Fruit fly (Drosophila melanogaster) whole organism, embryonic: Measurements from ENCODE around the gene CG11449.

Experiments used
- Ada2b ChIP-seq: fragments of 200-800 bp; sonication (Bioruptor generic); IDR thresholded peaks from 2 replicates; pipeline ENCODE4 v1.3.6; 2022; ENCODE audit warnings: missing biosample characterization, missing genetic modification characterization
- Asciz ChIP-seq: fragments of 200-800 bp; sonication (Bioruptor generic); optimal IDR thresholded peaks from 2 replicates; lab custom pipeline; 2017; ENCODE audit warnings: missing biosample characterization, mild to moderate bottlenecking, missing genetic modification characterization, missing genetic modification reagents
- CG11723 ChIP-seq: fragments of 200-800 bp; sonication (Bioruptor generic); optimal IDR thresholded peaks from 2 replicates; lab custom pipeline; 2017; ENCODE audit warnings: missing biosample characterization, mild to moderate bottlenecking, missing genetic modification characterization
- CG12769 ChIP-seq: fragments of 200-800 bp; sonication (Bioruptor generic); optimal IDR thresholded peaks from 2 replicates; lab custom pipeline; 2019; ENCODE audit warnings: missing biosample characterization, mild to moderate bottlenecking, missing genetic modification characterization, moderate library complexity
- CG14667 ChIP-seq: fragments of 200-800 bp; sonication (Bioruptor generic); IDR thresholded peaks from 2 replicates; pipeline ENCODE4 v1.3.6; 2022; ENCODE audit warnings: missing biosample characterization, missing genetic modification characterization
- CG15696 ChIP-seq: fragments of 200-800 bp; sonication (Bioruptor generic); optimal IDR thresholded peaks from 2 replicates; lab custom pipeline; 2019; ENCODE audit warnings: missing biosample characterization, mild to moderate bottlenecking, missing genetic modification characterization, moderate library complexity
- CG1603 ChIP-seq: fragments of 200-800 bp; sonication (Bioruptor generic); optimal IDR thresholded peaks from 2 replicates; lab custom pipeline; 2019; ENCODE audit warnings: missing biosample characterization, mild to moderate bottlenecking, missing genetic modification characterization, moderate library complexity
- CG17186 ChIP-seq: fragments of 200-800 bp; sonication (Bioruptor generic); optimal IDR thresholded peaks from 3 replicates; lab custom pipeline; 2017; ENCODE audit warnings: missing biosample characterization, missing genetic modification reagents, missing genetic modification characterization
- CG17361 ChIP-seq: fragments of 200-800 bp; sonication (Bioruptor generic); IDR thresholded peaks from 3 replicates; pipeline ENCODE4 v1.3.6; 2022; ENCODE audit warnings: missing biosample characterization, missing genetic modification characterization
- CG17385 ChIP-seq: fragments of 200-800 bp; sonication (Bioruptor generic); optimal IDR thresholded peaks from 3 replicates; lab custom pipeline; 2018; ENCODE audit warnings: missing biosample characterization, mild to moderate bottlenecking, missing genetic modification characterization
- CG18262 ChIP-seq: fragments of 200-800 bp; optimal IDR thresholded peaks from 3 replicates; lab custom pipeline; 2019; ENCODE audit warnings: missing biosample characterization, mild to moderate bottlenecking, missing genetic modification characterization, moderate library complexity
- CG2116 ChIP-seq: fragments of 200-800 bp; sonication (Bioruptor generic); optimal IDR thresholded peaks from 3 replicates; lab custom pipeline; 2018; ENCODE audit warnings: missing biosample characterization, mild to moderate bottlenecking, missing genetic modification characterization
- CG2889 ChIP-seq: fragments of 200-800 bp; sonication (Bioruptor generic); IDR thresholded peaks from 3 replicates; pipeline ENCODE4 v1.3.6; 2022; ENCODE audit warnings: missing biosample characterization, missing genetic modification characterization
- CG30020 ChIP-seq: fragments of 200-800 bp; optimal IDR thresholded peaks from 2 replicates; lab custom pipeline; 2019; ENCODE audit warnings: missing biosample characterization, mild to moderate bottlenecking, missing genetic modification characterization, moderate library complexity
- CG33213 ChIP-seq: fragments of 200-800 bp; sonication (Bioruptor generic); optimal IDR thresholded peaks from 3 replicates; lab custom pipeline; 2016; ENCODE audit warnings: missing biosample characterization, missing genetic modification characterization
- CG33557 ChIP-seq: fragments of 200-800 bp; sonication (Bioruptor generic); optimal IDR thresholded peaks from 2 replicates; lab custom pipeline; 2019; ENCODE audit warnings: missing biosample characterization, mild to moderate bottlenecking, missing genetic modification characterization, moderate library complexity
- CG34422 ChIP-seq: fragments of 200-800 bp; sonication (Bioruptor generic); IDR thresholded peaks from 3 replicates; pipeline ENCODE4 v1.3.6; 2022; ENCODE audit warnings: missing biosample characterization, missing genetic modification characterization
- CG43689 ChIP-seq: fragments of 200-800 bp; sonication (Bioruptor generic); IDR thresholded peaks from 2 replicates; pipeline ENCODE4 v1.3.6; 2022; ENCODE audit warnings: missing biosample characterization, missing genetic modification characterization
- CG5953 ChIP-seq: fragments of 200-800 bp; sonication (Bioruptor generic); IDR thresholded peaks from 2 replicates; pipeline ENCODE4 v1.3.6; 2022; ENCODE audit warnings: missing biosample characterization, missing genetic modification characterization
- CG7357 ChIP-seq: fragments of 200-800 bp; sonication (Bioruptor generic); IDR thresholded peaks from 3 replicates; pipeline ENCODE4 v1.3.6; 2022; ENCODE audit warnings: missing biosample characterization, missing genetic modification characterization
- CG8281 ChIP-seq: fragments of 200-800 bp; sonication (Bioruptor generic); optimal IDR thresholded peaks from 2 replicates; lab custom pipeline; 2018; ENCODE audit warnings: missing biosample characterization, mild to moderate bottlenecking, missing genetic modification characterization, moderate library complexity
- CoRest ChIP-seq: fragments of 200-800 bp; sonication (Bioruptor generic); optimal IDR thresholded peaks from 3 replicates; lab custom pipeline; 2018; ENCODE audit warnings: missing biosample characterization, mild to moderate bottlenecking, missing genetic modification characterization, moderate library complexity
- ERR ChIP-seq: fragments of 200-800 bp; sonication (Bioruptor generic); optimal IDR thresholded peaks from 2 replicates; lab custom pipeline; 2016; ENCODE audit warnings: missing biosample characterization, missing genetic modification characterization
- Opbp ChIP-seq: fragments of 200-800 bp; sonication (Bioruptor generic); IDR thresholded peaks from 3 replicates; pipeline ENCODE4 v1.3.6; 2022; ENCODE audit warnings: missing biosample characterization, missing genetic modification characterization; ENCODE audit not compliant: partially characterized antibody
- Pdp1 ChIP-seq, 2 experiments: fragments of 200-800 bp; sonication (Bioruptor generic); optimal IDR thresholded peaks; 3 replicates each; lab custom pipeline; 2016; ENCODE audit warnings: missing biosample characterization in 2 of 2, missing genetic modification characterization in 2 of 2, mild to moderate bottlenecking in 1 of 2, moderate library complexity in 1 of 2
- Scr ChIP-seq: fragments of 200-800 bp; sonication (Bioruptor generic); IDR thresholded peaks from 2 replicates; pipeline ENCODE4 v1.3.6; 2022; ENCODE audit warnings: missing biosample characterization, missing genetic modification characterization; ENCODE audit not compliant: partially characterized antibody
- ara ChIP-seq: fragments of 200-800 bp; sonication (Bioruptor generic); IDR thresholded peaks from 2 replicates; pipeline ENCODE4 v1.3.6; 2022; ENCODE audit warnings: missing biosample characterization, missing genetic modification characterization
- bowl ChIP-seq: fragments of 200-800 bp; sonication (Bioruptor generic); IDR thresholded peaks from 2 replicates; pipeline ENCODE4 v1.3.6; 2022; ENCODE audit warnings: missing biosample characterization, missing genetic modification characterization
- caup ChIP-seq: fragments of 200-800 bp; sonication (Bioruptor generic); optimal IDR thresholded peaks from 3 replicates; lab custom pipeline; 2017; ENCODE audit warnings: missing biosample characterization, mild to moderate bottlenecking, missing genetic modification characterization, moderate library complexity; ENCODE audit not compliant: severe bottlenecking
- en ChIP-seq: fragments of 200-800 bp; sonication (Bioruptor generic); optimal IDR thresholded peaks from 2 replicates; lab custom pipeline; 2016; ENCODE audit warnings: missing biosample characterization, missing genetic modification characterization
- exex ChIP-seq: fragments of 200-800 bp; sonication (Bioruptor generic); optimal IDR thresholded peaks from 4 replicates; lab custom pipeline; 2018; ENCODE audit warnings: missing biosample characterization, mild to moderate bottlenecking, missing genetic modification characterization, moderate library complexity
- gem ChIP-seq: fragments of 200-800 bp; sonication (Bioruptor generic); optimal IDR thresholded peaks from 2 replicates; lab custom pipeline; 2019; ENCODE audit warnings: missing biosample characterization, mild to moderate bottlenecking, missing genetic modification characterization, moderate library complexity
- gsb ChIP-seq: fragments of 200-800 bp; sonication (Bioruptor generic); IDR thresholded peaks from 2 replicates; pipeline ENCODE4 v1.3.6; 2022; ENCODE audit warnings: missing biosample characterization, missing genetic modification characterization
- hb ChIP-seq: fragments of 200-800 bp; sonication (Bioruptor generic); IDR thresholded peaks from 3 replicates; pipeline ENCODE4 v1.3.6; 2022; ENCODE audit warnings: missing biosample characterization, missing genetic modification characterization; ENCODE audit not compliant: partially characterized antibody
- lab ChIP-seq: fragments of 200-800 bp; sonication (Bioruptor generic); optimal IDR thresholded peaks from 3 replicates; lab custom pipeline; 2017; ENCODE audit warnings: missing biosample characterization, missing genetic modification characterization, mild to moderate bottlenecking, moderate library complexity, missing genetic modification reagents
- luna ChIP-seq: fragments of 200-800 bp; sonication (Bioruptor generic); optimal IDR thresholded peaks from 2 replicates; lab custom pipeline; 2016; ENCODE audit warnings: missing biosample characterization, missing genetic modification characterization
- nom ChIP-seq: fragments of 200-800 bp; sonication (Bioruptor generic); optimal IDR thresholded peaks from 2 replicates; lab custom pipeline; 2017; ENCODE audit warnings: missing biosample characterization, missing genetic modification characterization, mild to moderate bottlenecking, moderate library complexity, missing genetic modification reagents
- pb ChIP-seq: fragments of 200-800 bp; sonication (Bioruptor generic); optimal IDR thresholded peaks from 3 replicates; lab custom pipeline; 2016; ENCODE audit warnings: missing biosample characterization, missing genetic modification characterization
- pfk ChIP-seq: fragments of 200-800 bp; sonication (Bioruptor generic); optimal IDR thresholded peaks from 2 replicates; lab custom pipeline; 2018; ENCODE audit warnings: missing biosample characterization, mild to moderate bottlenecking, missing genetic modification characterization, moderate library complexity
- pnt ChIP-seq: fragments of 200-800 bp; sonication (Bioruptor generic); optimal IDR thresholded peaks from 3 replicates; lab custom pipeline; 2016; ENCODE audit warnings: missing biosample characterization, missing genetic modification characterization
- pum ChIP-seq: fragments of 200-800 bp; sonication (Bioruptor generic); optimal IDR thresholded peaks from 2 replicates; lab custom pipeline; 2016; ENCODE audit warnings: missing biosample characterization, missing genetic modification characterization
- ranshi ChIP-seq: fragments of 200-800 bp; sonication (Bioruptor generic); IDR thresholded peaks from 2 replicates; pipeline ENCODE4 v1.3.6; 2022; ENCODE audit warnings: missing biosample characterization, missing genetic modification characterization
- rib ChIP-seq: fragments of 200-800 bp; sonication (Bioruptor generic); IDR thresholded peaks from 2 replicates; pipeline ENCODE4 v1.3.6; 2022; ENCODE audit warnings: missing biosample characterization, missing genetic modification characterization
- sima ChIP-seq: fragments of 200-800 bp; sonication (Bioruptor generic); optimal IDR thresholded peaks from 2 replicates; lab custom pipeline; 2016; ENCODE audit warnings: missing biosample characterization, missing genetic modification characterization
- slou ChIP-seq: fragments of 200-800 bp; sonication (Bioruptor generic); optimal IDR thresholded peaks from 3 replicates; lab custom pipeline; 2016; ENCODE audit warnings: missing biosample characterization, missing genetic modification characterization
- sna ChIP-seq: fragments of 200-800 bp; sonication (Bioruptor generic); IDR thresholded peaks from 2 replicates; pipeline ENCODE4 v1.3.6; 2022; ENCODE audit warnings: missing biosample characterization, missing genetic modification characterization; ENCODE audit not compliant: partially characterized antibody
- sqz ChIP-seq: fragments of 200-800 bp; sonication (Bioruptor generic); optimal IDR thresholded peaks from 3 replicates; lab custom pipeline; 2018; ENCODE audit warnings: missing biosample characterization, mild to moderate bottlenecking, missing genetic modification characterization
- tll ChIP-seq, 2 experiments: fragments of 200-800 bp in 1 of 2; fragments of >200 bp in 1 of 2; sonication (Bioruptor generic) in 1 of 2; optimal IDR thresholded peaks; 2 replicates each; lab custom pipeline; 2017 to 2019; ENCODE audit warnings: missing biosample characterization in 2 of 2, missing genetic modification characterization in 2 of 2, mild to moderate bottlenecking in 1 of 2, moderate library complexity in 1 of 2
- trh ChIP-seq: fragments of 200-800 bp; sonication (Bioruptor generic); optimal IDR thresholded peaks from 2 replicates; lab custom pipeline; 2016; ENCODE audit warnings: missing biosample characterization, missing genetic modification characterization
- zen2 ChIP-seq: fragments of 200-800 bp; sonication (Bioruptor generic); IDR thresholded peaks from 3 replicates; pipeline ENCODE4 v1.3.6; 2022; ENCODE audit warnings: missing biosample characterization, missing genetic modification characterization; ENCODE audit not compliant: partially characterized antibody

The CG11449 gene

dm6 chr3L:22458898-22459524, 4.8 kb downstream of the CG11449 start (continued):
- TF ChIP-seq CG7357 (GFP tag; lab: Robert Waterston, UW) (no peak), Opbp (GFP tag; lab: Robert Waterston, UW) (no peak), gsb (GFP tag; lab: Robert Waterston, UW) (no peak), CG2116 (GFP tag; lab: Kevin White, UChicago) (no peak), CG1603 (tag; lab: Kevin White, UChicago) (no peak), CG12769 (tag; lab: Kevin White, UChicago) (peak; percentile 41), ERR (GFP tag; lab: Kevin White, UChicago) (no peak), Ada2b (GFP tag; lab: Robert Waterston, UW) (no peak), CG2889 (GFP tag; lab: Robert Waterston, UW) (no peak), ranshi (no peak), bowl (no peak), CG17361 (GFP tag; lab: Robert Waterston, UW) (0 out of 3 replicates have a peak, but pooled peaks have one; percentile 23), CG17186 (GFP tag; lab: Kevin White, UChicago) (no peak), Asciz (GFP tag; lab: Kevin White, UChicago) (peak; percentile 11), CG30020 (tag; lab: Kevin White, UChicago) (no peak), Pdp1 (GFP tag; optimal IDR thresholded peaks at IDR 0.05; lab: Kevin White, UChicago) (peak in 1 of 2 experiments; percentile 88), sna (GFP tag; lab: Robert Waterston, UW) (no peak), slou (GFP tag; lab: Kevin White, UChicago) (no peak), exex (peak; percentile 34), CG15696 (tag; lab: Kevin White, UChicago) (peak; percentile 3), trh (no peak), nom (GFP tag; lab: Kevin White, UChicago) (no peak), CG43689 (no peak), en (GFP tag; lab: Kevin White, UChicago) (no peak), CoRest (tag; lab: Kevin White, UChicago) (no peak), pnt (no peak), pfk (GFP tag; lab: Kevin White, UChicago) (no peak), pb (GFP tag; lab: Kevin White, UChicago) (no peak), caup (GFP tag; lab: Kevin White, UChicago) (no peak), CG34422 (GFP tag; lab: Robert Waterston, UW) (no peak), ara (no peak), sima (no peak), CG17385 (GFP tag; lab: Kevin White, UChicago) (no peak), CG18262 (tag; lab: Kevin White, UChicago) (peak; percentile 19), lab (GFP tag; lab: Kevin White, UChicago) (no peak), CG5953 (GFP tag; lab: Robert Waterston, UW) (no peak), CG8281 (tag; lab: Kevin White, UChicago) (no peak), Scr (no peak), CG33213 (no peak), tll (GFP tag; optimal IDR thresholded peaks at IDR 0.05; lab: Kevin White, UChicago) (no peak), rib (GFP tag; lab: Robert Waterston, UW) (no peak), CG14667 (no peak), sqz (GFP tag; lab: Kevin White, UChicago) (no peak), luna (GFP tag; lab: Kevin White, UChicago) (no peak), pum (no peak), zen2 (GFP tag; lab: Robert Waterston, UW) (no peak), CG33557 (GFP tag; lab: Kevin White, UChicago) (no peak), CG11723 (GFP tag; lab: Kevin White, UChicago) (no peak), hb (no peak), gem (tag; lab: Kevin White, UChicago) (no peak)
